Worm (Caenorhabditis elegans) whole organism, L3 larva: ENCODE measurements around the gene F38E9.4.
A peak's percentile ranks its signal among the peaks of the same experiment; 100 is the strongest.

ENCODE experiments used
- R02D3.7 ChIP-seq: fragments of 150-350 bp; optimal IDR thresholded peaks from 2 replicates; lab custom pipeline; 2014; ENCODE audit warnings: missing biosample characterization, missing genetic modification characterization
- ama-1 ChIP-seq: fragments of 150-350 bp; optimal IDR thresholded peaks from 2 replicates; lab custom pipeline; 2018
- ceh-16 ChIP-seq: sonication (generic microtip); optimal IDR thresholded peaks from 2 replicates; lab custom pipeline; 2017; ENCODE audit warnings: missing biosample characterization, missing genetic modification characterization
- ceh-28 ChIP-seq: fragments of 150-350 bp; optimal IDR thresholded peaks from 2 replicates; lab custom pipeline; 2014; ENCODE audit warnings: missing biosample characterization, missing genetic modification reagents, missing genetic modification characterization
- ceh-9 ChIP-seq: sonication (generic microtip); optimal IDR thresholded peaks from 2 replicates; lab custom pipeline; 2018; ENCODE audit warnings: missing biosample characterization, missing genetic modification characterization
- egl-27 ChIP-seq: sonication (generic microtip); optimal IDR thresholded peaks from 4 replicates; lab custom pipeline; 2017; ENCODE audit warnings: missing biosample characterization, missing genetic modification reagents, missing genetic modification characterization
- elt-2 ChIP-seq: sonication (generic microtip); optimal IDR thresholded peaks from 2 replicates; lab custom pipeline; 2016; ENCODE audit warnings: missing genetic modification reagents, mild to moderate bottlenecking, missing genetic modification characterization, missing compliant biosample characterization
- elt-3 ChIP-seq, 3 experiments: fragments of 150-350 bp in 1 of 3; sonication (generic microtip) in 2 of 3; optimal IDR thresholded peaks; 2 replicates in 2 of 3; 4 replicates in 1 of 3; lab custom pipeline; 2014 to 2017; ENCODE audit warnings: missing biosample characterization in 3 of 3, missing genetic modification characterization in 3 of 3
- eor-1 ChIP-seq, 2 experiments: fragments of 150-350 bp; optimal IDR thresholded peaks; 2 replicates each; lab custom pipeline; 2014 to 2018; ENCODE audit warnings: missing biosample characterization in 2 of 2, missing genetic modification characterization in 2 of 2
- fkh-2 ChIP-seq: fragments of 150-350 bp; optimal IDR thresholded peaks from 2 replicates; lab custom pipeline; 2014; ENCODE audit warnings: missing biosample characterization, missing genetic modification reagents, missing genetic modification characterization
- fos-1 ChIP-seq: fragments of 150-350 bp; optimal IDR thresholded peaks from 2 replicates; lab custom pipeline; 2014; ENCODE audit warnings: missing biosample characterization, missing genetic modification characterization
- hmg-11 ChIP-seq: sonication (generic microtip); optimal IDR thresholded peaks from 2 replicates; lab custom pipeline; 2016; ENCODE audit warnings: missing genetic modification characterization, missing compliant biosample characterization
- lin-15B ChIP-seq: fragments of 150-350 bp; optimal IDR thresholded peaks from 2 replicates; lab custom pipeline; 2014; ENCODE audit warnings: missing biosample characterization, missing genetic modification characterization
- lsy-12 ChIP-seq: sonication (generic microtip); optimal IDR thresholded peaks from 2 replicates; lab custom pipeline; 2016; ENCODE audit warnings: mild to moderate bottlenecking, missing genetic modification characterization, missing compliant biosample characterization
- mdl-1 ChIP-seq: fragments of 150-350 bp; optimal IDR thresholded peaks from 2 replicates; lab custom pipeline; 2014; ENCODE audit warnings: missing biosample characterization, missing genetic modification characterization
- nhr-11 ChIP-seq: fragments of 150-350 bp; optimal IDR thresholded peaks from 2 replicates; lab custom pipeline; 2014; ENCODE audit warnings: missing biosample characterization, missing genetic modification characterization
- nhr-12 ChIP-seq: fragments of 150-350 bp; optimal IDR thresholded peaks from 2 replicates; lab custom pipeline; 2014; ENCODE audit warnings: missing biosample characterization, missing genetic modification characterization
- nhr-23 ChIP-seq: fragments of 150-350 bp; optimal IDR thresholded peaks from 2 replicates; lab custom pipeline; 2014; ENCODE audit warnings: missing biosample characterization, missing genetic modification reagents, missing genetic modification characterization
- nhr-237 ChIP-seq: fragments of 150-350 bp; optimal IDR thresholded peaks from 2 replicates; lab custom pipeline; 2014; ENCODE audit warnings: missing biosample characterization, missing genetic modification characterization
- nhr-25 ChIP-seq: sonication (generic microtip); optimal IDR thresholded peaks from 2 replicates; lab custom pipeline; 2017; ENCODE audit warnings: missing biosample characterization, missing genetic modification characterization
- nhr-28 ChIP-seq: fragments of 150-350 bp; optimal IDR thresholded peaks from 2 replicates; lab custom pipeline; 2014; ENCODE audit warnings: missing biosample characterization, missing genetic modification characterization
- nhr-43 ChIP-seq: sonication (generic microtip); optimal IDR thresholded peaks from 2 replicates; lab custom pipeline; 2016; ENCODE audit warnings: mild to moderate bottlenecking, missing genetic modification characterization, missing compliant biosample characterization; ENCODE audit not compliant: poor library complexity, severe bottlenecking
- nhr-76 ChIP-seq: fragments of 150-350 bp; sonication (generic microtip); optimal IDR thresholded peaks from 5 replicates; lab custom pipeline; 2014; ENCODE audit warnings: missing biosample characterization, missing genetic modification characterization
- nhr-77 ChIP-seq: fragments of 150-350 bp; optimal IDR thresholded peaks from 2 replicates; lab custom pipeline; 2014; ENCODE audit warnings: missing biosample characterization, missing genetic modification characterization
- pha-4 ChIP-seq: fragments of 150-350 bp; optimal IDR thresholded peaks from 2 replicates; lab custom pipeline; 2014; ENCODE audit warnings: missing biosample characterization, missing genetic modification reagents, missing genetic modification characterization
- pqm-1 ChIP-seq: fragments of 150-350 bp; optimal IDR thresholded peaks from 2 replicates; lab custom pipeline; 2017; ENCODE audit warnings: missing biosample characterization, missing genetic modification characterization, inconsistent platforms
- sea-2 ChIP-seq: fragments of 150-350 bp; sonication (generic microtip); optimal IDR thresholded peaks from 4 replicates; lab custom pipeline; 2014; ENCODE audit warnings: missing biosample characterization, missing genetic modification reagents, missing genetic modification characterization
- skn-1 ChIP-seq: fragments of 150-350 bp; optimal IDR thresholded peaks from 2 replicates; lab custom pipeline; 2014; ENCODE audit warnings: missing biosample characterization, missing genetic modification characterization
- unc-62 ChIP-seq: fragments of 150-350 bp; sonication (generic microtip); optimal IDR thresholded peaks from 4 replicates; lab custom pipeline; 2014; ENCODE audit warnings: missing biosample characterization, missing genetic modification reagents, missing genetic modification characterization
- zag-1 ChIP-seq: fragments of 150-350 bp; optimal IDR thresholded peaks from 2 replicates; lab custom pipeline; 2014; ENCODE audit warnings: missing biosample characterization, missing genetic modification characterization
- ztf-11 ChIP-seq: fragments of 150-350 bp; optimal IDR thresholded peaks from 2 replicates; lab custom pipeline; 2014; ENCODE audit warnings: missing biosample characterization, missing genetic modification characterization
- ztf-4 ChIP-seq: fragments of 150-350 bp; optimal IDR thresholded peaks from 2 replicates; lab custom pipeline; 2014; ENCODE audit warnings: missing biosample characterization, missing genetic modification characterization

F38E9.4 gene

DNA sequence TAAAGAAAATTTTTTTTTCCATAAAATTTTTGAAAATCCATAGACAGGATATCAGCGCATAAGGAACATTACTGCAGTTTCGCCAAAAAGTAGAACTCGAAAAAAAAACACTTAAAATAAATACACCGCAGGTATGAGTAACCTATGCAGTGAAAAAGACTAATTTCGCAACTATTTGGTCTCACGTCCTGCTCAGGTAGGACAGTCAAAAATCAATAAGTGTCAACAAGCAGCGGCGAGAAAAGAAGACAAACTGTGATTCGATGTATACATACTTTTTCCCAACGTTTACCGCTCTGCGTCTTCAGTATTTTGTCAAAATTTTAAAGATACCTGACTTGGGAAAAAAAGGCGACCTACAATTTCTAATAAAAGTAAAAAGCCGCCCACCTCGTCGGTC is 39.8 kb upstream of the F38E9.4 start:
- TF ChIP-seq nhr-28 (tag; lab: Kevin White, UChicago) = no peak
- peak; percentile 83 for TF ChIP-seq pha-4 (tag; lab: Kevin White, UChicago)

DNA sequence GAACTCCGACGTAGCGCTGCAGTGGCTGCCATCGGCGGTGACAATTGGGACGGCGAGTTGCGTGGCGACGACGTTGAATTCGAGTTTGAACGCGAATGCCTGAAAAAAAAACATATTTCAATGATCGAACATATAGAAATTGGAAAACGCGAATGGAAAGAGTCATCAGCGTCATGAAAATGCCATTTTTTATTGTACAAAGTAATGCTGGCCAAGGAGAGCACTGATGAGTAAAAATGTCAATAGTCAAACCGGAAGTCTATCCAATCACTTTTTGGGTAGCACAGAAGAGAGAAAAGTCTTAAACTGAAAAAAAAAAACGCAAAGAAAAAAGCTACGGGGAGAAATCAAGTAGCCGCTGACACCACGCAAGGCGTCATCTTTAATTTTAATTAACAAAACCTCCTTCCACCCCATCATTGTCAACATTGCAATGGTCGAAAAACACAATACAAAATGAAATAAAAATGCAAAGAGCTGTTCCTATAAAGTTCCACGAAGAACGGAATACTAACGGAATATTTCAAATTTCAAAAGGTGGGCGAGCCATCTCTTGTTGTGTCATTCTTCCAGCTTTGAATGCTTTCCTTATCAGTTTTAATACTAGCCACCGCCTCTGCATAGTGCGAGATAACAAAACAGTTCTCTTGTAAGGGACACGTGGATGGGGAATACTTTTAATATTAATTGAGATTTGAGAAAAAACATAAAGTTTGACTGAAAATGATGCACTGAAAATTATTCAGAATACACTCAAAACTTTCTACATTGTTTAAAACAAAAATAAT is 38.3 kb upstream of the F38E9.4 start:
- no peak for TF ChIP-seq R02D3.7 (tag; lab: Kevin White, UChicago)
- TF ChIP-seq elt-2 (tag; lab: Kevin White, UChicago) = peak; percentile 56
- peak; percentile 27 for TF ChIP-seq pqm-1

DNA sequence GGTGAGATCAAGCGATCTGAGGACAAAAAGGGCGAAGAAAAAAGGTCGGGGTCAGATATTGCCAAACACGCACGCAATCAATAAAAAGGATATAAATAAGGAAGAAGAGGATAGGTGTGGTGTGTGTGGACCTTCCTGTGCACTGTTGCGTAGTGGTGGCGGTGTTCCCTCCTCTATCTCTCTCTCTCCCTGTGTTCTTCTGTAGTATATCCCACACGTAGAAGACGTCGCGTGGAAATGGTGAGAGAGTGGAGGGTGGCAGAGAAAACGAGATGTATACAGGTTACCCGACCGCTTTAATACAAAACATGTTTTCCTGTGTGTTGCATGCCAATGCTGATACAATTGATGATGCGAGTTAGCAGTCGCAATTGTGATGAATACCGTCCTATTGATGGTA is 37.2 kb upstream of the F38E9.4 start:
- TF ChIP-seq ama-1 (lab: Kevin White, UChicago) = no peak
- peak; percentile 58 for TF ChIP-seq nhr-25 (tag; lab: Kevin White, UChicago)
- TF ChIP-seq fos-1 (tag; lab: Kevin White, UChicago) = no peak
- peak; percentile 13 for TF ChIP-seq ceh-28 (tag; lab: Kevin White, UChicago)
- TF ChIP-seq lin-15B (tag; lab: Kevin White, UChicago) = no peak
- TF ChIP-seq hmg-11 (tag; lab: Kevin White, UChicago) = peak; percentile 14
- TF ChIP-seq nhr-237 (tag; lab: Kevin White, UChicago) = no peak
- no peak for TF ChIP-seq nhr-11
- TF ChIP-seq nhr-23 (tag; lab: Kevin White, UChicago) = peak; percentile 43

DNA sequence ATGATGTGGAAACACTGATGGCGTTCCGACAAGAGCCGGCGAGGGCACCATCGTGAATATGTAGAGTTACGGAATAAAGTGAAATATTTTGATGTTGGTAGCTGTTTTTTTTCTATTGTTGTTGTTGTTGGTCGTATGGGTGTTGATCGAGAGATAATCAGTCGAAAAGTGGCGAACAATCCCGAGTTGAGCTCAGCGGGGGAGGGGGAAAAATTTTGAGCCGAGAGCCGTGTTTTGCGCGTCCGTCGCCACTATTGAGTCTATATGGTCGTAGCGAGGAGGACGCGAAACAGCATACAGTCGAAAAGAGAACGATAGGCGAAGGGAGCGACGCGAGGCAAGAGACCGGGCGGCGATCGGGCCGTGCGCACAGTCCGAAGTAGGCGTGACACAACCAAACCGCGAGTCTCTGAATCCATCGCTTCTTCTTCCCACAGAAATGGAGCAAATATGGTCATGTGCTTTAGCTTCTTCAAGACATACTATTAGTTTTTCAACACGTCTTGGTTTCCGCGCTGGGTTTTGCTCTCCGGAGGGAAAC is 34.9 kb upstream of the F38E9.4 start, which contains the start of gene eat-17:
eat-17 (minus strand) TSS at position 51 of the 541 bp plus-strand sequence.
- TF ChIP-seq nhr-12 (tag; lab: Kevin White, UChicago) (no peak), nhr-28 (tag; lab: Kevin White, UChicago) (no peak), ztf-4 (tag; lab: Kevin White, UChicago) (no peak)

DNA sequence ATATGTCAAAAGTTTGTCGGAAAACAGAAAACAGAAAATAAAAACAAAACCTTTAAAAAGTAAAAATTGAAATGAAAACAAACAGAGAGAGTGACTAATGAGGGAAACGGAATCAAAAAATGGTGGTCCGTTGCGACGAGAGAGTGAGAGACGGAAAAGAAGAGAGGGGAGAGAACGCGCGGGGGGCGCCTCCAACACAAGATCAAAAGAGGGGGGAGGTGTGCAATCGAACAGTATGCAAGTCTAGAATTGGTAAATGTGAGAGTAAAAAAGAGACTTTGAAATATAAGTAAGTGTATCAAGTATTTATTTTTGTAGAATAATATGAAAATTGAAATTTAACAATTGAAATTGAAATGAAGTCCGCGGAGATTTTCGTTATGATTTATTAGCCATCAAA is 33.3 kb upstream of the F38E9.4 start:
- no peak for TF ChIP-seq lsy-12
- no peak for TF ChIP-seq ztf-11 (tag; lab: Kevin White, UChicago)
- TF ChIP-seq nhr-77 (tag; lab: Kevin White, UChicago) = no peak
- TF ChIP-seq nhr-76 (tag; lab: Kevin White, UChicago) = no peak
- no peak for TF ChIP-seq nhr-43
- no peak for TF ChIP-seq ceh-16 (tag; lab: Kevin White, UChicago)
- no peak for TF ChIP-seq ama-1 (lab: Kevin White, UChicago)
- no peak for TF ChIP-seq eor-1 (tag; optimal IDR thresholded peaks at IDR 0.05; lab: Kevin White, UChicago)
- TF ChIP-seq pqm-1 = no peak
- TF ChIP-seq nhr-237 (tag; lab: Kevin White, UChicago) = no peak

DNA sequence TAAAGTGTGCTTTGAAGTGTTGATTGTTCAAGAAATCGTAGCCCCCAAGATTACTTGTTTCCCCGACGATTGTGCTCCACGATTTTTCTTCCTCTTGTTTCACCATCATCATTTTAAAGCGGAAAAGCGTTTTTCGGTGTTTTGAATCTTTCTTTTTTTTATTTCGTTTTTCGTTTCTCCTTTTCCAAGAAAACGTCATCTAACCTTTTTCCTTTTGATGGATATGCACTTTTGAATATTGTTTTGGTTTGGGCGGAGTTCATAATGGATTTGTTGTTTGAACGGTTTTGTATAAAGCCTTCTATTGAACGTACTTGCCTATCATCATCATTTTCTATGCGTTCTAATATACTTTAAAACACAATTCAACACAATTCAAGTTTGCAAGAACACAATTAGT is 19.6 kb upstream of the F38E9.4 start, which contains the start of gene F38E9.6:
F38E9.6 (plus strand) TSS at position 301 of the 400 bp plus-strand sequence.
- no peak for TF ChIP-seq elt-3 (tag; optimal IDR thresholded peaks at IDR 0.05; lab: Kevin White, UChicago)
- no peak for TF ChIP-seq nhr-77 (tag; lab: Kevin White, UChicago)
- no peak for TF ChIP-seq egl-27
- TF ChIP-seq fkh-2 = no peak
- no peak for TF ChIP-seq nhr-11
- no peak for TF ChIP-seq nhr-43
- no peak for TF ChIP-seq nhr-25 (tag; lab: Kevin White, UChicago)
- no peak for TF ChIP-seq ceh-16 (tag; lab: Kevin White, UChicago)
- TF ChIP-seq ceh-9 = no peak

DNA sequence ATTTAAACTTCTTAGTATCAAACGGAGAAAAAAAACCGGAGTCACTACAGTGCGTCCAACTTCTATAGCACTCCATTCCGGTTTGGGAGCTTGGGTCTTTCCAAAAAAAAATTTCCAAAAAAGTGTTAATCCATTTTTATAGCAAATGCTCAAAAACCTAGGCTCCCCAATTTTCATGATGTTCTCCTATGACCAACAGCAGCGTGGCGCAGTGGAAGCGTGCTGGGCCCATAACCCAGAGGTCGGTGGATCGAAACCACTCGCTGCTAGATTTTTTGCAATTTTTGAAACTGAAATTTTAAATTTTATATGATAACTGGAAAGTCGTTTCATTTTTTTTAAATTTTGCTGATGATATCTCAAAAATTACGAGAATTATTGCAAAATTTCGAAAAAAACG is 10.8 kb upstream of the F38E9.4 start:
- TF ChIP-seq ceh-28 (tag; lab: Kevin White, UChicago) (no peak), zag-1 (tag; lab: Kevin White, UChicago) (no peak), ztf-4 (tag; lab: Kevin White, UChicago) (no peak), mdl-1 (tag; lab: Kevin White, UChicago) (no peak), elt-3 (tag; optimal IDR thresholded peaks at IDR 0.05; lab: Kevin White, UChicago) (no peak), unc-62 (GFP tag; lab: Kevin White, UChicago) (no peak), skn-1 (no peak), ceh-16 (tag; lab: Kevin White, UChicago) (no peak), sea-2 (GFP tag; lab: Kevin White, UChicago) (no peak)
